Fruit fly (Drosophila melanogaster) whole organism, embryonic: ENCODE results near the gene Ugt35E2.

Experiments
- Atf6 ChIP-seq: fragments of 200-800 bp; sonication (Bioruptor generic); IDR thresholded peaks from 2 replicates; pipeline ENCODE4 v1.3.6; 2022; ENCODE audit warnings: missing biosample characterization, missing genetic modification characterization
- BEAF-32 ChIP-seq: fragments of 200-800 bp; sonication (Bioruptor generic); optimal IDR thresholded peaks from 3 replicates; lab custom pipeline; 2017; ENCODE audit warnings: missing biosample characterization, missing genetic modification characterization, mild to moderate bottlenecking, moderate library complexity, missing genetic modification reagents
- CG10274 ChIP-seq: fragments of 200-800 bp; sonication (Bioruptor generic); optimal IDR thresholded peaks from 3 replicates; lab custom pipeline; 2017; ENCODE audit warnings: missing biosample characterization, mild to moderate bottlenecking, missing genetic modification characterization
- CG10431 ChIP-seq: fragments of 200-800 bp; sonication (Bioruptor generic); optimal IDR thresholded peaks from 3 replicates; lab custom pipeline; 2018; ENCODE audit warnings: missing biosample characterization, mild to moderate bottlenecking, missing genetic modification characterization
- CG10654 ChIP-seq: fragments of 200-800 bp; sonication (Bioruptor generic); optimal IDR thresholded peaks from 2 replicates; lab custom pipeline; 2016; ENCODE audit warnings: missing biosample characterization, missing genetic modification characterization
- CG11093 ChIP-seq: fragments of 200-800 bp; sonication (Bioruptor generic); IDR thresholded peaks from 3 replicates; pipeline ENCODE4 v1.3.6; 2022; ENCODE audit warnings: missing biosample characterization, missing genetic modification characterization
- CG12071 ChIP-seq: fragments of 200-800 bp; sonication (Bioruptor generic); optimal IDR thresholded peaks from 3 replicates; lab custom pipeline; 2018; ENCODE audit warnings: missing biosample characterization, mild to moderate bottlenecking, missing genetic modification characterization
- CG14667 ChIP-seq: fragments of 200-800 bp; sonication (Bioruptor generic); IDR thresholded peaks from 2 replicates; pipeline ENCODE4 v1.3.6; 2022; ENCODE audit warnings: missing biosample characterization, missing genetic modification characterization
- CG14860 ChIP-seq: fragments of 200-800 bp; sonication (Bioruptor generic); IDR thresholded peaks from 3 replicates; pipeline ENCODE4 v1.3.6; 2022; ENCODE audit warnings: missing biosample characterization, missing genetic modification characterization; ENCODE audit not compliant: partially characterized antibody
- CG15073 ChIP-seq: fragments of 200-800 bp; sonication (Bioruptor generic); optimal IDR thresholded peaks from 2 replicates; lab custom pipeline; 2016; ENCODE audit warnings: missing biosample characterization, missing genetic modification characterization
- CG1529 ChIP-seq: fragments of 200-800 bp; sonication (Bioruptor generic); optimal IDR thresholded peaks from 3 replicates; lab custom pipeline; 2018; ENCODE audit warnings: missing biosample characterization, missing genetic modification characterization
- CG2202 ChIP-seq: fragments of 200-800 bp; sonication (Bioruptor generic); optimal IDR thresholded peaks from 2 replicates; lab custom pipeline; 2018; ENCODE audit warnings: missing biosample characterization, mild to moderate bottlenecking, missing genetic modification characterization
- CG2889 ChIP-seq: fragments of 200-800 bp; sonication (Bioruptor generic); IDR thresholded peaks from 3 replicates; pipeline ENCODE4 v1.3.6; 2022; ENCODE audit warnings: missing biosample characterization, missing genetic modification characterization
- CG30020 ChIP-seq: fragments of 200-800 bp; optimal IDR thresholded peaks from 2 replicates; lab custom pipeline; 2019; ENCODE audit warnings: missing biosample characterization, mild to moderate bottlenecking, missing genetic modification characterization, moderate library complexity
- CG3407 ChIP-seq: fragments of 200-800 bp; sonication (Bioruptor generic); optimal IDR thresholded peaks from 2 replicates; lab custom pipeline; 2018; ENCODE audit warnings: missing biosample characterization, mild to moderate bottlenecking, missing genetic modification characterization
- CG7357 ChIP-seq: fragments of 200-800 bp; sonication (Bioruptor generic); IDR thresholded peaks from 3 replicates; pipeline ENCODE4 v1.3.6; 2022; ENCODE audit warnings: missing biosample characterization, missing genetic modification characterization
- CG7786 ChIP-seq: fragments of 200-800 bp; sonication (Bioruptor generic); optimal IDR thresholded peaks from 2 replicates; lab custom pipeline; 2016; ENCODE audit warnings: missing biosample characterization, missing genetic modification characterization
- CG8765 ChIP-seq: fragments of 200-800 bp; sonication (Bioruptor generic); IDR thresholded peaks from 2 replicates; pipeline ENCODE4 v1.3.6; 2022; ENCODE audit warnings: missing biosample characterization, missing genetic modification characterization
- CG8944 ChIP-seq: fragments of 200-800 bp; sonication (Bioruptor generic); optimal IDR thresholded peaks from 3 replicates; lab custom pipeline; 2016; ENCODE audit warnings: missing biosample characterization, missing genetic modification characterization
- CG9727 ChIP-seq: fragments of 200-800 bp; sonication (Bioruptor generic); optimal IDR thresholded peaks from 3 replicates; lab custom pipeline; 2017; ENCODE audit warnings: missing biosample characterization, mild to moderate bottlenecking, missing genetic modification characterization
- CG9876 ChIP-seq: fragments of 200-800 bp; sonication (Bioruptor generic); optimal IDR thresholded peaks from 2 replicates; lab custom pipeline; 2016; ENCODE audit warnings: missing biosample characterization, missing genetic modification characterization
- CTCF ChIP-seq: fragments of 200-800 bp; sonication (Bioruptor generic); optimal IDR thresholded peaks from 2 replicates; lab custom pipeline; 2017; ENCODE audit warnings: missing biosample characterization, mild to moderate bottlenecking, missing genetic modification characterization, moderate library complexity
- CoRest ChIP-seq: fragments of 200-800 bp; sonication (Bioruptor generic); optimal IDR thresholded peaks from 3 replicates; lab custom pipeline; 2018; ENCODE audit warnings: missing biosample characterization, mild to moderate bottlenecking, missing genetic modification characterization, moderate library complexity
- Dad ChIP-seq: fragments of 200-800 bp; sonication (Bioruptor generic); optimal IDR thresholded peaks from 3 replicates; lab custom pipeline; 2016; ENCODE audit warnings: missing biosample characterization, missing genetic modification characterization
- H15 ChIP-seq: fragments of 200-800 bp; sonication (Bioruptor generic); IDR thresholded peaks from 3 replicates; pipeline ENCODE4 v1.3.6; 2022; ENCODE audit warnings: missing biosample characterization, missing genetic modification characterization
- Max ChIP-seq: fragments of 200-800 bp; sonication (Bioruptor generic); optimal IDR thresholded peaks from 2 replicates; lab custom pipeline; 2016; ENCODE audit warnings: missing biosample characterization, mild to moderate bottlenecking, missing genetic modification characterization
- Nf-YA ChIP-seq: fragments of 200-800 bp; sonication (Bioruptor generic); IDR thresholded peaks from 2 replicates; pipeline ENCODE4 v1.3.6; 2022; ENCODE audit warnings: missing biosample characterization, missing genetic modification characterization
- NfI ChIP-seq: fragments of 200-800 bp; sonication (Bioruptor generic); optimal IDR thresholded peaks from 3 replicates; lab custom pipeline; 2018; ENCODE audit warnings: missing biosample characterization, mild to moderate bottlenecking, missing genetic modification characterization, moderate library complexity
- Spps ChIP-seq: fragments of 200-800 bp; sonication (Bioruptor generic); optimal IDR thresholded peaks from 2 replicates; lab custom pipeline; 2018; ENCODE audit warnings: missing biosample characterization, mild to moderate bottlenecking, missing genetic modification characterization
- Vsx1 ChIP-seq: fragments of 200-800 bp; sonication (Bioruptor generic); optimal IDR thresholded peaks from 2 replicates; lab custom pipeline; 2017; ENCODE audit warnings: missing biosample characterization, mild to moderate bottlenecking, missing genetic modification characterization, missing genetic modification reagents
- abd-A ChIP-seq: fragments of 200-800 bp; sonication (Bioruptor generic); optimal IDR thresholded peaks from 3 replicates; lab custom pipeline; 2019; ENCODE audit warnings: missing biosample characterization, mild to moderate bottlenecking, missing genetic modification characterization, moderate library complexity
- bcd ChIP-seq: fragments of 200-800 bp; sonication (Bioruptor generic); optimal IDR thresholded peaks from 2 replicates; lab custom pipeline; 2017; ENCODE audit warnings: missing biosample characterization, mild to moderate bottlenecking, missing genetic modification characterization
- disco-r ChIP-seq: fragments of 200-800 bp; sonication (Bioruptor generic); optimal IDR thresholded peaks from 2 replicates; lab custom pipeline; 2016; ENCODE audit warnings: missing biosample characterization, missing genetic modification characterization
- eyg ChIP-seq: fragments of 200-800 bp; sonication (Bioruptor generic); optimal IDR thresholded peaks from 3 replicates; lab custom pipeline; 2016; ENCODE audit warnings: missing biosample characterization, missing genetic modification characterization
- fd102C ChIP-seq: fragments of 200-800 bp; sonication (Bioruptor generic); optimal IDR thresholded peaks from 2 replicates; lab custom pipeline; 2018; ENCODE audit warnings: missing biosample characterization, mild to moderate bottlenecking, missing genetic modification characterization, moderate library complexity
- grau ChIP-seq: fragments of 200-800 bp; optimal IDR thresholded peaks from 3 replicates; lab custom pipeline; 2019; ENCODE audit warnings: missing biosample characterization, mild to moderate bottlenecking, missing genetic modification characterization, moderate library complexity
- gsb-n ChIP-seq: fragments of 200-800 bp; sonication (Bioruptor generic); optimal IDR thresholded peaks from 3 replicates; lab custom pipeline; 2018; ENCODE audit warnings: missing biosample characterization, mild to moderate bottlenecking, missing genetic modification characterization
- ham ChIP-seq: fragments of 200-800 bp; sonication (Bioruptor generic); IDR thresholded peaks from 2 replicates; pipeline ENCODE4 v1.3.6; 2022; ENCODE audit warnings: missing biosample characterization, missing genetic modification characterization
- ind ChIP-seq: fragments of 200-800 bp; sonication (Bioruptor generic); optimal IDR thresholded peaks from 3 replicates; lab custom pipeline; 2016; ENCODE audit warnings: missing biosample characterization, missing genetic modification characterization
- insv ChIP-seq, 2 experiments: fragments of 200-800 bp; sonication (Bioruptor generic); optimal IDR thresholded peaks; 3 replicates each; lab custom pipeline; 2016 to 2018; ENCODE audit warnings: missing biosample characterization in 2 of 2, missing genetic modification characterization in 2 of 2
- jing ChIP-seq: fragments of 200-800 bp; sonication (Bioruptor generic); optimal IDR thresholded peaks from 2 replicates; lab custom pipeline; 2018; ENCODE audit warnings: missing biosample characterization, mild to moderate bottlenecking, missing genetic modification characterization
- nau ChIP-seq: fragments of 200-800 bp; sonication (Bioruptor generic); optimal IDR thresholded peaks from 3 replicates; lab custom pipeline; 2017; ENCODE audit warnings: missing biosample characterization, mild to moderate bottlenecking, missing genetic modification characterization, missing genetic modification reagents
- nom ChIP-seq: fragments of 200-800 bp; sonication (Bioruptor generic); optimal IDR thresholded peaks from 2 replicates; lab custom pipeline; 2017; ENCODE audit warnings: missing biosample characterization, missing genetic modification characterization, mild to moderate bottlenecking, moderate library complexity, missing genetic modification reagents
- peb ChIP-seq: fragments of 200-800 bp; sonication (Bioruptor generic); IDR thresholded peaks from 2 replicates; pipeline ENCODE4 v1.3.6; 2022; ENCODE audit warnings: missing biosample characterization, missing genetic modification characterization
- pita ChIP-seq: fragments of 200-800 bp; sonication (Bioruptor generic); optimal IDR thresholded peaks from 2 replicates; lab custom pipeline; 2017; ENCODE audit warnings: missing biosample characterization, mild to moderate bottlenecking, missing genetic modification characterization
- schlank ChIP-seq: fragments of 200-800 bp; sonication (Bioruptor generic); optimal IDR thresholded peaks from 2 replicates; lab custom pipeline; 2018; ENCODE audit warnings: missing biosample characterization, mild to moderate bottlenecking, missing genetic modification characterization
- scrt ChIP-seq: fragments of 200-800 bp; sonication (Bioruptor generic); optimal IDR thresholded peaks from 2 replicates; lab custom pipeline; 2018; ENCODE audit warnings: missing biosample characterization, mild to moderate bottlenecking, missing genetic modification characterization, moderate library complexity
- so ChIP-seq: fragments of 200-800 bp; sonication (Bioruptor generic); IDR thresholded peaks from 3 replicates; pipeline ENCODE4 v1.3.6; 2022; ENCODE audit warnings: missing biosample characterization, missing genetic modification characterization
- stwl ChIP-seq: fragments of 200-800 bp; sonication (Bioruptor generic); optimal IDR thresholded peaks from 3 replicates; lab custom pipeline; 2018; ENCODE audit warnings: missing biosample characterization, mild to moderate bottlenecking, missing genetic modification characterization, moderate library complexity
- unc-4 ChIP-seq: fragments of 200-800 bp; sonication (Bioruptor generic); IDR thresholded peaks from 2 replicates; pipeline ENCODE4 v1.3.6; 2022; ENCODE audit warnings: missing biosample characterization, missing genetic modification characterization; ENCODE audit not compliant: partially characterized antibody

Ugt35E2 gene

DNA sequence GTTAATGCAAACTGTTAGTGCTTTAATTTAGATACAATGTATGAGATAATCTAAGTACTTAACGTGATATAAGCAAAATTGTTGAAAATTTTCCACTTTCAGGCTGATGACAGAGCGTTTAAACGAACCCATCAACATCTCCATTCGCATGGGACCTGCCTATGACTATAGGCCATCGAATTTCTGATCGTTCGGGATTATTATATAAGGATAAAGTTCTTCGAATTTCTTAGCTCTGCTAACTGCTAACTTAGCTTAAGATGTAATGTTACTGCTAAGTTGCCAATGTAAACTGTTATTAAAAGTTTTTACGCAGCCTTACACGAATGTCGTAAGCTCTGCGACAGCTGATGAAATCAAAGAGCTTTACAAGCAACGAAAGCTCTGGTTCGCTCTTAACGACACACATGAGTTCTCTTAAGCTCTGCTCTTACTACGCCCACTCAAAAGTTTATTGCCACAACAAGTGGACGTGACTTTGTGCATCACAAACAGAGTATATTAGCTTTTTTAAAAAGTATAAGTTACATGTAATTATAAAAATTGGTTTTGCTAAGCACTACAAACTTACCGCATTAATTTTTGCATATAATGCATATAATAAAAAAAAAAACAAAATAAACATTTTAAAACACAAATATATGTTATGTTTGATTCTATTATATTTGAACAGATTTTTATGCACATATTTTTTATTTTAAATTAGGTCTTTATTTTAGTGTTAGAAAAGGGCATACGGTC lies 29.0 kb upstream of the Ugt35E2 start (continued):
- TF ChIP-seq insv (GFP tag; optimal IDR thresholded peaks at IDR 0.05; lab: Kevin White, UChicago) (peak in 1 of 2 experiments; percentile 79), ind (GFP tag; lab: Kevin White, UChicago) (peak; percentile 98), CoRest (tag; lab: Kevin White, UChicago) (peak; percentile 100), CG10654 (peak; percentile 97), unc-4 (GFP tag; lab: Robert Waterston, UW) (no peak), schlank (peak; percentile 89), peb (GFP tag; lab: Robert Waterston, UW) (peak; percentile 97), CG10274 (GFP tag; lab: Kevin White, UChicago) (peak; percentile 93), fd102C (GFP tag; lab: Kevin White, UChicago) (no peak), H15 (GFP tag; lab: Robert Waterston, UW) (peak; percentile 97), CG7786 (GFP tag; lab: Kevin White, UChicago) (peak; percentile 86), CTCF (peak; percentile 67), CG2202 (tag; lab: Kevin White, UChicago) (peak; percentile 92), jing (GFP tag; lab: Kevin White, UChicago) (peak; percentile 91), abd-A (tag; lab: Kevin White, UChicago) (peak; percentile 98), gsb-n (tag; lab: Kevin White, UChicago) (peak; percentile 98), Vsx1 (GFP tag; lab: Kevin White, UChicago) (peak; percentile 96), NfI (GFP tag; lab: Kevin White, UChicago) (peak; percentile 98), nau (GFP tag; lab: Kevin White, UChicago) (peak; percentile 97), BEAF-32 (GFP tag; lab: Kevin White, UChicago) (peak; percentile 14), CG10431 (GFP tag; lab: Kevin White, UChicago) (peak; percentile 97), CG14860 (GFP tag; lab: Robert Waterston, UW) (no peak), Max (peak; percentile 97), so (GFP tag; lab: Robert Waterston, UW) (peak; percentile 98), bcd (peak; percentile 100), CG9876 (peak; percentile 64), CG12071 (GFP tag; lab: Kevin White, UChicago) (peak; percentile 91), ham (GFP tag; lab: Robert Waterston, UW) (peak; percentile 91), CG8765 (GFP tag; lab: Robert Waterston, UW) (peak; percentile 87), Dad (GFP tag; lab: Kevin White, UChicago) (peak; percentile 95), eyg (GFP tag; lab: Kevin White, UChicago) (no peak), nom (GFP tag; lab: Kevin White, UChicago) (peak; percentile 89), pita (GFP tag; lab: Kevin White, UChicago) (no peak), CG11093 (GFP tag; lab: Robert Waterston, UW) (peak; percentile 98), CG9727 (peak; percentile 100), Spps (peak; percentile 94), CG2889 (peak; percentile 96), scrt (peak; percentile 99), CG7357 (GFP tag; lab: Robert Waterston, UW) (peak; percentile 96), CG3407 (GFP tag; lab: Kevin White, UChicago) (peak; percentile 96), stwl (tag; lab: Kevin White, UChicago) (no peak), disco-r (peak; percentile 31), CG14667 (GFP tag; lab: Robert Waterston, UW) (peak; percentile 96), Atf6 (peak; percentile 99), CG30020 (tag; lab: Kevin White, UChicago) (peak; percentile 75), CG15073 (GFP tag; lab: Kevin White, UChicago) (peak; percentile 70), CG8944 (GFP tag; lab: Kevin White, UChicago) (peak; percentile 78), Nf-YA (peak; percentile 96), CG1529 (GFP tag; lab: Kevin White, UChicago) (peak; percentile 97), grau (tag; lab: Kevin White, UChicago) (peak; percentile 95)
